Worm (Caenorhabditis elegans) whole organism, L3 larva: ENCODE results near the gene H43I07.1.

ENCODE experiments used
- hmg-11 ChIP-seq: sonication (generic microtip); optimal IDR thresholded peaks from 2 replicates; lab custom pipeline; 2016; ENCODE audit warnings: missing genetic modification characterization, missing compliant biosample characterization
- lin-39 ChIP-seq: fragments of 150-350 bp; optimal IDR thresholded peaks from 2 replicates; lab custom pipeline; 2018; ENCODE audit warnings: missing biosample characterization, missing genetic modification reagents, missing genetic modification characterization
- mdl-1 ChIP-seq: fragments of 150-350 bp; optimal IDR thresholded peaks from 2 replicates; lab custom pipeline; 2014; ENCODE audit warnings: missing biosample characterization, missing genetic modification characterization
- nhr-11 ChIP-seq: fragments of 150-350 bp; optimal IDR thresholded peaks from 2 replicates; lab custom pipeline; 2014; ENCODE audit warnings: missing biosample characterization, missing genetic modification characterization
- nhr-76 ChIP-seq: fragments of 150-350 bp; sonication (generic microtip); optimal IDR thresholded peaks from 5 replicates; lab custom pipeline; 2014; ENCODE audit warnings: missing biosample characterization, missing genetic modification characterization
- pqm-1 ChIP-seq: fragments of 150-350 bp; optimal IDR thresholded peaks from 2 replicates; lab custom pipeline; 2017; ENCODE audit warnings: missing biosample characterization, missing genetic modification characterization, inconsistent platforms
- skn-1 ChIP-seq: fragments of 150-350 bp; optimal IDR thresholded peaks from 2 replicates; lab custom pipeline; 2014; ENCODE audit warnings: missing biosample characterization, missing genetic modification characterization
- snpc-4 ChIP-seq: fragments of 150-350 bp; optimal IDR thresholded peaks from 2 replicates; lab custom pipeline; 2014; ENCODE audit warnings: missing biosample characterization, missing genetic modification characterization
- unc-62 ChIP-seq: fragments of 150-350 bp; sonication (generic microtip); optimal IDR thresholded peaks from 4 replicates; lab custom pipeline; 2014; ENCODE audit warnings: missing biosample characterization, missing genetic modification reagents, missing genetic modification characterization
- ztf-11 ChIP-seq: fragments of 150-350 bp; optimal IDR thresholded peaks from 2 replicates; lab custom pipeline; 2014; ENCODE audit warnings: missing biosample characterization, missing genetic modification characterization
- ztf-4 ChIP-seq: fragments of 150-350 bp; optimal IDR thresholded peaks from 2 replicates; lab custom pipeline; 2014; ENCODE audit warnings: missing biosample characterization, missing genetic modification characterization

DNA sequence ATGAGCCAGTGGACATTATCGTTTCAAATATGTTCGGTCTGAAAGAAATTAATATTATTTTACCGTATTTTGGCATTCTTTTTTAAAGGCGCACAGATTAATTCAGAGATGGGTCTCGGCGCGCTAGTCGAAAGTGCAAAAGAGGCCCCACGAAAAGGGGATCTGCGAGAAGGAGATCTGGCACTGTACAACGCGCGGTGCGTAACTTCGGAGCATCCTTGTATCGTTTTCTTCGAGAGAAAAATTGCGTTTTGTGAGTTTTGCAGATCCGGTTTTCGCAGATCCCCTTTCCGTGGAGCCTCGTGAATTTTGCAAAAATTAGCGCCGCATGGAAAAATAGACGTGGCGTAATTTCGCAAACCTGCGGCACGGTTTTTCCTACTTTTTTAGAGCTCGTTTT, 22.8 kb upstream of the H43I07.1 start:
- no peak for TF ChIP-seq lin-39
- TF ChIP-seq ztf-11 (tag; lab: Kevin White, UChicago) = no peak
- no peak for TF ChIP-seq mdl-1 (tag; lab: Kevin White, UChicago)
- TF ChIP-seq unc-62 (GFP tag; lab: Kevin White, UChicago) = no peak
- TF ChIP-seq skn-1 = no peak
- no peak for TF ChIP-seq nhr-11
- no peak for TF ChIP-seq snpc-4 (tag; lab: Kevin White, UChicago)
- no peak for TF ChIP-seq hmg-11 (tag; lab: Kevin White, UChicago)
- TF ChIP-seq nhr-76 = no peak
- no peak for TF ChIP-seq ztf-4 (tag; lab: Kevin White, UChicago)
- no peak for TF ChIP-seq pqm-1 (tag; lab: Kevin White, UChicago)
